Worm (Caenorhabditis elegans): ENCODE measurements around the gene mix-1.

- TF ChIP-seq cog-1 (tag; optimal IDR thresholded peaks at IDR 0.05), result no peak
- TF ChIP-seq flt-1 (GFP tag; IDR thresholded peaks at IDR 0.05), result no peak
- no peak for TF ChIP-seq ref-1 (GFP tag; conservative IDR thresholded peaks at IDR 0.05)
Measured at ce11 chrII:10829572-10829971, 5.5 kb downstream of the mix-1 start.

Data from whole organism, midembryonic.